Fruit fly (Drosophila melanogaster) whole organism: ENCODE results near the gene CG34030.

Experiments
- CG8478 ChIP-seq: fragments of >200 bp; optimal IDR thresholded peaks from 2 replicates; lab custom pipeline; 2018; ENCODE audit warnings: inconsistent platforms
- Dll ChIP-seq: fragments of >200 bp; optimal IDR thresholded peaks from 2 replicates; lab custom pipeline; 2017
- EcR ChIP-seq, 2 experiments: fragments of >200 bp; optimal IDR thresholded peaks; 2 replicates each; lab custom pipeline; 2017; ENCODE audit warnings: missing biosample characterization in 2 of 2, missing genetic modification characterization in 2 of 2, missing genetic modification reagents in 2 of 2
- pan ChIP-seq: fragments of >200 bp; optimal IDR thresholded peaks from 2 replicates; lab custom pipeline; 2017
- psq ChIP-seq: fragments of >200 bp; optimal IDR thresholded peaks from 2 replicates; lab custom pipeline; 2017
- usp ChIP-seq: fragments of >200 bp; optimal IDR thresholded peaks from 2 replicates; lab custom pipeline; 2017; ENCODE audit warnings: missing biosample characterization, missing genetic modification characterization, mixed read lengths

dm6 chr3L:7092904-7093303 is 17.9 kb upstream of the CG34030 start, which contains the start of gene Cpr65Ec:
- TF ChIP-seq psq (lab: Kevin White, UChicago) (no peak), Dll (no peak), usp (no peak), EcR (GFP tag; optimal IDR thresholded peaks at IDR 0.05; lab: Kevin White, UChicago) (no peak), CG8478 (lab: Kevin White, UChicago) (no peak), pan (no peak)
